Fruit fly (Drosophila melanogaster) whole organism, embryonic: ENCODE results near the gene tral.

Experiments
- C15 ChIP-seq: fragments of 200-800 bp; sonication (Bioruptor generic); IDR thresholded peaks from 3 replicates; pipeline ENCODE4 v1.3.6; 2022; ENCODE audit warnings: missing biosample characterization, missing genetic modification characterization
- CG10209 ChIP-seq: fragments of 200-800 bp; sonication (Bioruptor generic); optimal IDR thresholded peaks from 3 replicates; lab custom pipeline; 2017; ENCODE audit warnings: missing biosample characterization, mild to moderate bottlenecking, missing genetic modification characterization, missing genetic modification reagents
- CG10979 ChIP-seq: fragments of 200-800 bp; sonication (Bioruptor generic); optimal IDR thresholded peaks from 2 replicates; lab custom pipeline; 2018; ENCODE audit warnings: missing biosample characterization, mild to moderate bottlenecking, missing genetic modification characterization, moderate library complexity
- CG12236 ChIP-seq: fragments of 200-800 bp; sonication (Bioruptor generic); optimal IDR thresholded peaks from 2 replicates; lab custom pipeline; 2016; ENCODE audit warnings: missing biosample characterization, missing genetic modification characterization
- CG13424 ChIP-seq: fragments of 200-800 bp; sonication (Bioruptor generic); optimal IDR thresholded peaks from 2 replicates; lab custom pipeline; 2019; ENCODE audit warnings: missing biosample characterization, mild to moderate bottlenecking, missing genetic modification characterization, moderate library complexity
- CG14860 ChIP-seq: fragments of 200-800 bp; sonication (Bioruptor generic); IDR thresholded peaks from 3 replicates; pipeline ENCODE4 v1.3.6; 2022; ENCODE audit warnings: missing biosample characterization, missing genetic modification characterization; ENCODE audit not compliant: partially characterized antibody
- CG18011 ChIP-seq: fragments of 200-800 bp; sonication (Bioruptor generic); optimal IDR thresholded peaks from 2 replicates; lab custom pipeline; 2017; ENCODE audit warnings: missing biosample characterization, missing genetic modification characterization, mild to moderate bottlenecking, moderate library complexity, missing genotype
- CG18619 ChIP-seq: fragments of 200-800 bp; sonication (Bioruptor generic); optimal IDR thresholded peaks from 3 replicates; lab custom pipeline; 2017; ENCODE audit warnings: missing biosample characterization, mild to moderate bottlenecking, missing genetic modification characterization
- CG2889 ChIP-seq: fragments of 200-800 bp; sonication (Bioruptor generic); IDR thresholded peaks from 3 replicates; pipeline ENCODE4 v1.3.6; 2022; ENCODE audit warnings: missing biosample characterization, missing genetic modification characterization
- CG3065 ChIP-seq: fragments of 200-800 bp; sonication (Bioruptor generic); optimal IDR thresholded peaks from 2 replicates; lab custom pipeline; 2016; ENCODE audit warnings: missing biosample characterization, missing genetic modification characterization
- CG3163 ChIP-seq: fragments of 200-800 bp; sonication (Bioruptor generic); optimal IDR thresholded peaks from 3 replicates; lab custom pipeline; 2016; ENCODE audit warnings: missing biosample characterization, missing genetic modification characterization
- CG34376 ChIP-seq: fragments of 200-800 bp; sonication (Bioruptor generic); optimal IDR thresholded peaks from 2 replicates; lab custom pipeline; 2018; ENCODE audit warnings: missing biosample characterization, mild to moderate bottlenecking, missing genetic modification characterization
- CG3726 ChIP-seq: fragments of 200-800 bp; sonication (Bioruptor generic); IDR thresholded peaks from 3 replicates; pipeline ENCODE4, ENCODE4 v1.3.6; 2022; ENCODE audit warnings: missing biosample characterization, missing genetic modification characterization
- CG5180 ChIP-seq: fragments of 200-800 bp; sonication (Bioruptor generic); optimal IDR thresholded peaks from 3 replicates; lab custom pipeline; 2017; ENCODE audit warnings: missing biosample characterization, missing genetic modification characterization, mild to moderate bottlenecking, moderate library complexity, missing genetic modification reagents
- CG6683 ChIP-seq: fragments of 200-800 bp; sonication (Bioruptor generic); optimal IDR thresholded peaks from 2 replicates; lab custom pipeline; 2017; ENCODE audit warnings: missing biosample characterization, mild to moderate bottlenecking, missing genetic modification characterization, missing genetic modification reagents
- CG7357 ChIP-seq: fragments of 200-800 bp; sonication (Bioruptor generic); IDR thresholded peaks from 3 replicates; pipeline ENCODE4 v1.3.6; 2022; ENCODE audit warnings: missing biosample characterization, missing genetic modification characterization
- CG8765 ChIP-seq: fragments of 200-800 bp; sonication (Bioruptor generic); IDR thresholded peaks from 2 replicates; pipeline ENCODE4 v1.3.6; 2022; ENCODE audit warnings: missing biosample characterization, missing genetic modification characterization
- CG9215 ChIP-seq: fragments of 200-800 bp; sonication (Bioruptor generic); IDR thresholded peaks from 2 replicates; pipeline ENCODE4 v1.3.6; 2022; ENCODE audit warnings: missing biosample characterization, missing genetic modification characterization
- Dfd ChIP-seq, 2 experiments: fragments of >200 bp; optimal IDR thresholded peaks; 2 replicates each; lab custom pipeline; 2017; ENCODE audit warnings: missing biosample characterization in 2 of 2, missing genetic modification characterization in 2 of 2
- GATAe ChIP-seq: fragments of 200-800 bp; sonication (Bioruptor generic); conservative IDR thresholded peaks from 2 replicates; pipeline ENCODE4 v1.3.6; 2022; ENCODE audit warnings: missing biosample characterization, missing genetic modification characterization
- H15 ChIP-seq: fragments of 200-800 bp; sonication (Bioruptor generic); IDR thresholded peaks from 3 replicates; pipeline ENCODE4 v1.3.6; 2022; ENCODE audit warnings: missing biosample characterization, missing genetic modification characterization
- HmgD ChIP-seq: fragments of 200-800 bp; sonication (Bioruptor generic); optimal IDR thresholded peaks from 3 replicates; lab custom pipeline; 2016; ENCODE audit warnings: missing biosample characterization, missing genetic modification characterization
- MTF-1 ChIP-seq: fragments of 200-800 bp; sonication (Bioruptor generic); optimal IDR thresholded peaks from 2 replicates; lab custom pipeline; 2018; ENCODE audit warnings: missing biosample characterization, mild to moderate bottlenecking, missing genetic modification characterization, borderline replicate concordance
- Nf-YA ChIP-seq: fragments of 200-800 bp; sonication (Bioruptor generic); IDR thresholded peaks from 2 replicates; pipeline ENCODE4 v1.3.6; 2022; ENCODE audit warnings: missing biosample characterization, missing genetic modification characterization
- Optix ChIP-seq: fragments of 200-800 bp; sonication (Bioruptor generic); IDR thresholded peaks from 3 replicates; pipeline ENCODE4 v1.3.6; 2022; ENCODE audit warnings: missing biosample characterization, missing genetic modification characterization
- Side ChIP-seq: fragments of 200-800 bp; sonication (Bioruptor generic); optimal IDR thresholded peaks from 2 replicates; lab custom pipeline; 2016; ENCODE audit warnings: missing biosample characterization, missing genetic modification characterization
- Sin3A ChIP-seq: fragments of >200 bp; optimal IDR thresholded peaks from 2 replicates; lab custom pipeline; 2018
- Sry-β ChIP-seq: fragments of 200-800 bp; sonication (Bioruptor generic); optimal IDR thresholded peaks from 2 replicates; lab custom pipeline; 2018; ENCODE audit warnings: missing biosample characterization, mild to moderate bottlenecking, missing genetic modification characterization, moderate library complexity
- Ssrp ChIP-seq: fragments of 200-800 bp; sonication (Bioruptor generic); optimal IDR thresholded peaks from 2 replicates; lab custom pipeline; 2018; ENCODE audit warnings: missing biosample characterization, mild to moderate bottlenecking, missing genetic modification characterization, moderate library complexity
- YL-1 ChIP-seq: fragments of 200-800 bp; sonication (Bioruptor generic); optimal IDR thresholded peaks from 3 replicates; lab custom pipeline; 2017; ENCODE audit warnings: missing biosample characterization, mild to moderate bottlenecking, missing genetic modification characterization
- al ChIP-seq: fragments of 200-800 bp; sonication (Bioruptor generic); IDR thresholded peaks from 2 replicates; pipeline ENCODE4 v1.3.6; 2022; ENCODE audit warnings: missing biosample characterization, missing genetic modification characterization
- bowl ChIP-seq: fragments of 200-800 bp; sonication (Bioruptor generic); IDR thresholded peaks from 2 replicates; pipeline ENCODE4 v1.3.6; 2022; ENCODE audit warnings: missing biosample characterization, missing genetic modification characterization
- crc ChIP-seq: fragments of 200-800 bp; sonication (Bioruptor generic); optimal IDR thresholded peaks from 2 replicates; lab custom pipeline; 2016; ENCODE audit warnings: missing biosample characterization, missing genetic modification characterization
- dm ChIP-seq: fragments of 200-800 bp; sonication (Bioruptor generic); optimal IDR thresholded peaks from 3 replicates; lab custom pipeline; 2016; ENCODE audit warnings: missing biosample characterization, missing genetic modification characterization
- dmrt11E ChIP-seq: fragments of 200-800 bp; sonication (Bioruptor generic); optimal IDR thresholded peaks from 3 replicates; lab custom pipeline; 2018; ENCODE audit warnings: missing biosample characterization, mild to moderate bottlenecking, missing genetic modification characterization, moderate library complexity
- dpn ChIP-seq, 2 experiments: fragments of 200-800 bp; sonication (Bioruptor generic); optimal IDR thresholded peaks; 3 replicates each; lab custom pipeline; 2016; ENCODE audit warnings: missing biosample characterization in 2 of 2, missing genetic modification characterization in 2 of 2
- dysf ChIP-seq: fragments of 200-800 bp; sonication (Bioruptor generic); IDR thresholded peaks from 3 replicates; pipeline ENCODE4 v1.3.6; 2022; ENCODE audit warnings: missing biosample characterization, missing genetic modification characterization
- gfzf ChIP-seq: fragments of 200-800 bp; sonication (Bioruptor generic); optimal IDR thresholded peaks from 2 replicates; lab custom pipeline; 2016; ENCODE audit warnings: missing biosample characterization, mild to moderate bottlenecking, missing genetic modification characterization, moderate library complexity
- kni ChIP-seq: fragments of 200-800 bp; sonication (Bioruptor generic); optimal IDR thresholded peaks from 3 replicates; lab custom pipeline; 2017; ENCODE audit warnings: mild to moderate bottlenecking, missing biosample characterization, missing genetic modification reagents, missing genetic modification characterization
- lab ChIP-seq: fragments of 200-800 bp; sonication (Bioruptor generic); optimal IDR thresholded peaks from 3 replicates; lab custom pipeline; 2017; ENCODE audit warnings: missing biosample characterization, missing genetic modification characterization, mild to moderate bottlenecking, moderate library complexity, missing genetic modification reagents
- maf-S ChIP-seq: fragments of 200-800 bp; sonication (Bioruptor generic); optimal IDR thresholded peaks from 2 replicates; lab custom pipeline; 2016; ENCODE audit warnings: missing biosample characterization, missing genetic modification characterization
- mam ChIP-seq: fragments of 200-800 bp; sonication (Bioruptor generic); optimal IDR thresholded peaks from 3 replicates; lab custom pipeline; 2016; ENCODE audit warnings: missing biosample characterization, missing genetic modification characterization
- nerfin-1 ChIP-seq: fragments of 200-800 bp; sonication (Bioruptor generic); optimal IDR thresholded peaks from 3 replicates; lab custom pipeline; 2019; ENCODE audit warnings: missing biosample characterization, mild to moderate bottlenecking, missing genetic modification characterization, moderate library complexity
- nmo ChIP-seq: fragments of 200-800 bp; sonication (Bioruptor generic); optimal IDR thresholded peaks from 2 replicates; lab custom pipeline; 2018; ENCODE audit warnings: missing biosample characterization, mild to moderate bottlenecking, missing genetic modification characterization, moderate library complexity
- pb ChIP-seq: fragments of 200-800 bp; sonication (Bioruptor generic); optimal IDR thresholded peaks from 3 replicates; lab custom pipeline; 2016; ENCODE audit warnings: missing biosample characterization, missing genetic modification characterization
- psq ChIP-seq: fragments of 200-800 bp; sonication (Bioruptor generic); optimal IDR thresholded peaks from 2 replicates; lab custom pipeline; 2017; ENCODE audit warnings: missing biosample characterization, missing genetic modification characterization
- rib ChIP-seq: fragments of 200-800 bp; sonication (Bioruptor generic); IDR thresholded peaks from 2 replicates; pipeline ENCODE4 v1.3.6; 2022; ENCODE audit warnings: missing biosample characterization, missing genetic modification characterization
- salm ChIP-seq: fragments of 200-800 bp; sonication (Bioruptor generic); optimal IDR thresholded peaks from 2 replicates; lab custom pipeline; 2018; ENCODE audit warnings: missing biosample characterization, mild to moderate bottlenecking, missing genetic modification characterization
- toy ChIP-seq: fragments of 200-800 bp; sonication (Bioruptor generic); IDR thresholded peaks from 2 replicates; pipeline ENCODE4 v1.3.6; 2022; ENCODE audit warnings: missing biosample characterization, missing genetic modification characterization
- tup ChIP-seq: fragments of 200-800 bp; sonication (Bioruptor generic); optimal IDR thresholded peaks from 2 replicates; lab custom pipeline; 2016; ENCODE audit warnings: missing biosample characterization, mild to moderate bottlenecking, missing genetic modification characterization, moderate library complexity
- vfl ChIP-seq: fragments of 200-800 bp; sonication (Bioruptor generic); optimal IDR thresholded peaks from 2 replicates; lab custom pipeline; 2016; ENCODE audit warnings: missing biosample characterization, missing genetic modification characterization

tral gene

dm6 chr3L:12514762-12515215 is at the start of gene tral, which contains the start of gene sti:
Gene tral, plus strand, starts transcription at chr3L:12515059.
Gene sti, minus strand, starts transcription at chr3L:12514815.
- TF ChIP-seq MTF-1 (GFP tag; lab: Kevin White, UChicago) (peak; percentile 4), Ssrp (tag; lab: Kevin White, UChicago) (peak; percentile 78), GATAe (GFP tag; lab: Robert Waterston, UW) (no peak; the same call in 1 of the 2 replicates), vfl (GFP tag; lab: Kevin White, UChicago) (peak; percentile 93), CG7357 (GFP tag; lab: Robert Waterston, UW) (peak; percentile 65; the same call in 2 of the 3 replicates), mam (peak; percentile 97), Sry-β (GFP tag; lab: Kevin White, UChicago) (peak; percentile 0), CG8765 (GFP tag; lab: Robert Waterston, UW) (peak; percentile 74), dpn (GFP tag; optimal IDR thresholded peaks at IDR 0.05; lab: Kevin White, UChicago) (peak; percentile 93 to 96), CG14860 (GFP tag; lab: Robert Waterston, UW) (no peak), CG13424 (tag; lab: Kevin White, UChicago) (peak; percentile 88), CG10209 (peak; percentile 84), CG9215 (GFP tag; lab: Robert Waterston, UW) (peak; percentile 90), maf-S (peak; percentile 94), tup (GFP tag; lab: Kevin White, UChicago) (peak; percentile 91), dmrt11E (peak; percentile 75), kni (GFP tag; lab: Kevin White, UChicago) (peak; percentile 83), CG2889 (GFP tag; lab: Robert Waterston, UW) (peak; percentile 78), CG18619 (GFP tag; lab: Kevin White, UChicago) (peak; percentile 84), CG18011 (peak; percentile 82), lab (GFP tag; lab: Kevin White, UChicago) (peak; percentile 93), toy (GFP tag; lab: Robert Waterston, UW) (no peak), psq (peak; percentile 74), H15 (GFP tag; lab: Robert Waterston, UW) (peak; percentile 71), bowl (GFP tag; lab: Robert Waterston, UW) (0 out of 2 replicates have a peak, but pooled peaks have one; percentile 50), CG12236 (GFP tag; lab: Kevin White, UChicago) (peak; percentile 87), CG6683 (peak; percentile 64), gfzf (GFP tag; lab: Kevin White, UChicago) (peak; percentile 46), CG3163 (peak; percentile 82), Nf-YA (GFP tag; lab: Robert Waterston, UW) (peak; percentile 57; the same call in 1 of the 2 replicates), nerfin-1 (tag; lab: Kevin White, UChicago) (peak; percentile 81), rib (GFP tag; lab: Robert Waterston, UW) (peak; percentile 85), salm (tag; lab: Kevin White, UChicago) (peak; percentile 53), Side (peak; percentile 94), dysf (GFP tag; lab: Robert Waterston, UW) (peak; percentile 82), pb (GFP tag; lab: Kevin White, UChicago) (peak; percentile 73), CG3726 (peak; percentile 67; the same call in 2 of the 3 replicates), C15 (GFP tag; lab: Robert Waterston, UW) (no peak), HmgD (peak; percentile 93), CG10979 (tag; lab: Kevin White, UChicago) (peak; percentile 76), CG34376 (GFP tag; lab: Kevin White, UChicago) (peak; percentile 92), CG5180 (no peak), Optix (GFP tag; lab: Robert Waterston, UW) (peak; percentile 83; the same call in 2 of the 3 replicates), Dfd (GFP tag; optimal IDR thresholded peaks at IDR 0.05; lab: Kevin White, UChicago) (no peak), al (GFP tag; lab: Robert Waterston, UW) (peak; percentile 81), YL-1 (peak; percentile 95), nmo (GFP tag; lab: Kevin White, UChicago) (peak; percentile 88), dm (peak; percentile 87), crc (GFP tag; lab: Kevin White, UChicago) (peak; percentile 77), Sin3A (lab: Kevin White, UChicago) (peak; percentile 97), CG3065 (GFP tag; lab: Kevin White, UChicago) (peak; percentile 64)
